Fruit fly (Drosophila melanogaster): ENCODE measurements around the gene CG13398.

The CG13398 gene

DNA sequence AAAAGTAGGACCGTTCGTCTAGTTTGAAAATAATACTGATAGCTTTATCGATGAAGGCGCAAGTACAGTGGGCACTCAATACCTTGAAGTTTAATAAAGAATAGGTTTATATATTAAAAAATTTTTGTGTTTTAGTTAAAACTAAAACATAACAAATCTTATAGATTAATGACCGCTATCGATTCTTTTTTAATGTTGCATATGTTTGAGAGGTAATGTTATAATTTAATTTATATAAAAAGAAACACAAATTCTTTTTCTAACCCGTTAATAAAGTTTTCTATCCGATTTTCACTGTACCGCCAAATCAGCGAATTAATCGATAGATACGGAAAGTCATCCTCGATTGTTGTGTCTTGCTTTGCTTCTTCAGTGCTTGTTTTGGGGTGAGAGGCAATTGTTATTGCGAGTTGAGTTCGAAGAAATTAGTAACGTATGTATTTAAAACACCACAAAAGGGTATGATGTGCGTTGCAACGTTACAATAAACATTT, 30.9 kb downstream of the CG13398 start, which contains the start of the genes Dad1 and CG13384 (continued):
- TF ChIP-seq PHDP (tag; optimal IDR thresholded peaks at IDR 0.05) (peak; percentile 96), sqz (GFP tag; optimal IDR thresholded peaks at IDR 0.05) (peak; percentile 84), fru (optimal IDR thresholded peaks at IDR 0.05) (no peak), CG17912 (GFP tag; optimal IDR thresholded peaks at IDR 0.05) (peak; percentile 31), Meics (GFP tag; optimal IDR thresholded peaks at IDR 0.05) (peak; percentile 95), mam (GFP tag; optimal IDR thresholded peaks at IDR 0.05) (peak; percentile 69), Sry-δ (GFP tag; optimal IDR thresholded peaks at IDR 0.05) (peak; percentile 49), CG17385 (GFP tag; optimal IDR thresholded peaks at IDR 0.05) (peak; percentile 92), CG7271 (tag; optimal IDR thresholded peaks at IDR 0.05) (peak; percentile 82), lbe (GFP tag; optimal IDR thresholded peaks at IDR 0.05) (peak; percentile 90), Dref (GFP tag; IDR thresholded peaks at IDR 0.05) (peak; percentile 61), CG8359 (GFP tag; optimal IDR thresholded peaks at IDR 0.05; ENCODE audit: borderline replicate concordance) (peak; percentile 51), cato (GFP tag; optimal IDR thresholded peaks at IDR 0.05; ENCODE audit: borderline replicate concordance) (peak; percentile 84), gem (tag; optimal IDR thresholded peaks at IDR 0.05) (peak; percentile 97), ken (GFP tag; IDR thresholded peaks at IDR 0.05) (peak; percentile 81), Nf-YC (tag; optimal IDR thresholded peaks at IDR 0.05) (peak; percentile 91), CG6272 (GFP tag; IDR thresholded peaks at IDR 0.05) (peak; percentile 90), CG9817 (tag; optimal IDR thresholded peaks at IDR 0.05) (peak; percentile 94), Ada2b (GFP tag; IDR thresholded peaks at IDR 0.05) (peak; percentile 83), CG4360 (GFP tag; IDR thresholded peaks at IDR 0.05) (0 out of 2 replicates have a peak, but pooled peaks have one; percentile 42), Ets97D (GFP tag; optimal IDR thresholded peaks at IDR 0.05) (peak; percentile 55), CG18011 (GFP tag; optimal IDR thresholded peaks at IDR 0.05) (peak; percentile 78), Aef1 (GFP tag; IDR thresholded peaks at IDR 0.05) (peak; percentile 74), CG34422 (GFP tag; IDR thresholded peaks at IDR 0.05) (peak; percentile 88), Vsx1 (GFP tag; optimal IDR thresholded peaks at IDR 0.05) (peak; percentile 78), CG11456 (GFP tag; IDR thresholded peaks at IDR 0.05) (no peak; the same call in none of the 3 replicates), CG10654 (GFP tag; optimal IDR thresholded peaks at IDR 0.05) (peak; percentile 80), CG32772 (GFP tag; IDR thresholded peaks at IDR 0.05) (peak; percentile 93), D19B (GFP tag; optimal IDR thresholded peaks at IDR 0.05) (peak; percentile 82), Ets65A (GFP tag) (peak; percentile 93), ATbp (GFP tag; optimal IDR thresholded peaks at IDR 0.05) (peak; percentile 84), z (GFP tag; IDR thresholded peaks at IDR 0.05) (no peak), ftz-f1 (GFP tag; optimal IDR thresholded peaks at IDR 0.05) (no peak), pan (optimal IDR thresholded peaks at IDR 0.05) (no peak), pan (GFP tag; optimal IDR thresholded peaks at IDR 0.05 in 1 of 2, IDR thresholded peaks at IDR 0.05 in 1 of 2) (peak in 1 of 2 experiments; percentile 93), jing (GFP tag; optimal IDR thresholded peaks at IDR 0.05) (no peak), CG3995 (GFP tag; optimal IDR thresholded peaks at IDR 0.05) (peak; percentile 43), az2 (GFP tag; optimal IDR thresholded peaks at IDR 0.05) (peak; percentile 92), CG13624 (GFP tag; optimal IDR thresholded peaks at IDR 0.05) (peak; percentile 44), zfh2 (GFP tag; optimal IDR thresholded peaks at IDR 0.05) (peak; percentile 63), fd64A (GFP tag; optimal IDR thresholded peaks at IDR 0.05) (no peak), croc (GFP tag; conservative IDR thresholded peaks at IDR 0.05) (peak; percentile 90), fd102C (GFP tag; optimal IDR thresholded peaks at IDR 0.05) (peak; percentile 55), CG43689 (GFP tag; IDR thresholded peaks at IDR 0.05) (peak; percentile 72), ap (GFP tag; IDR thresholded peaks at IDR 0.05) (peak; percentile 78), dpn (GFP tag; optimal IDR thresholded peaks at IDR 0.05) (peak; percentile 62 to 93), ems (GFP tag; optimal IDR thresholded peaks at IDR 0.05) (peak; percentile 48), sens (GFP tag) (peak; percentile 68), wor (GFP tag; IDR thresholded peaks at IDR 0.05) (peak; percentile 62), br (optimal IDR thresholded peaks at IDR 0.05) (no peak), HLHmδ (GFP tag; optimal IDR thresholded peaks at IDR 0.05) (no peak), CG12391 (tag; optimal IDR thresholded peaks at IDR 0.05) (peak; percentile 97)

All from whole organism, embryonic.